Fruit fly (Drosophila melanogaster) whole organism, adult: ENCODE data around the gene CG13065.

Source experiments
- CG11617 ChIP-seq: fragments of 200-800 bp; sonication (Bioruptor generic); optimal IDR thresholded peaks from 2 replicates; lab custom pipeline; 2017; ENCODE audit warnings: mild to moderate bottlenecking, missing biosample characterization, missing genetic modification reagents, missing genetic modification characterization
- CG33017 ChIP-seq: fragments of 200-800 bp; sonication (Bioruptor generic); optimal IDR thresholded peaks from 2 replicates; lab custom pipeline; 2018; ENCODE audit warnings: missing biosample characterization, mild to moderate bottlenecking, missing genetic modification characterization, moderate library complexity
- CG7045 ChIP-seq: fragments of 200-800 bp; sonication (Bioruptor generic); optimal IDR thresholded peaks from 2 replicates; lab custom pipeline; 2017; ENCODE audit warnings: missing biosample characterization, mild to moderate bottlenecking, missing genetic modification characterization
- CG7101 ChIP-seq: fragments of 200-800 bp; sonication (Bioruptor generic); optimal IDR thresholded peaks from 2 replicates; lab custom pipeline; 2018; ENCODE audit warnings: missing biosample characterization, mild to moderate bottlenecking, missing genetic modification characterization, moderate library complexity
- bab1 ChIP-seq: fragments of 200-800 bp; sonication (Bioruptor generic); optimal IDR thresholded peaks from 3 replicates; lab custom pipeline; 2019; ENCODE audit warnings: missing biosample characterization, mild to moderate bottlenecking, missing genetic modification characterization, moderate library complexity
- cic ChIP-seq: fragments of 200-800 bp; sonication (Bioruptor generic); optimal IDR thresholded peaks from 2 replicates; lab custom pipeline; 2017; ENCODE audit warnings: missing biosample characterization, mild to moderate bottlenecking, missing genetic modification characterization, moderate library complexity
- cnc ChIP-seq, 2 experiments: fragments of >200 bp; optimal IDR thresholded peaks; 2 replicates each; lab custom pipeline; 2017
- kay ChIP-seq: fragments of 200-800 bp; sonication (Bioruptor generic); peaks from one replicate; lab custom pipeline; 2016; ENCODE audit warnings: missing biosample characterization, missing genetic modification characterization, borderline replicate concordance
- ovo ChIP-seq: fragments of 200-800 bp; sonication (Bioruptor generic); optimal IDR thresholded peaks from 2 replicates; lab custom pipeline; 2016; ENCODE audit warnings: missing biosample characterization, missing genetic modification characterization
- pad ChIP-seq: fragments of 200-800 bp; sonication (Bioruptor generic); optimal IDR thresholded peaks from 3 replicates; lab custom pipeline; 2017; ENCODE audit warnings: missing biosample characterization, missing genetic modification characterization, mild to moderate bottlenecking, moderate library complexity, missing genetic modification reagents
- tj ChIP-seq: fragments of 200-800 bp; sonication (Bioruptor generic); optimal IDR thresholded peaks from 3 replicates; lab custom pipeline; 2017; ENCODE audit warnings: missing biosample characterization, mild to moderate bottlenecking, missing genetic modification characterization, moderate library complexity
- toe ChIP-seq: fragments of 200-800 bp; sonication (Bioruptor generic); optimal IDR thresholded peaks from 2 replicates; lab custom pipeline; 2016; ENCODE audit warnings: missing biosample characterization, missing genetic modification characterization

dm6 chr3L:16286258-16286657 is 9.0 kb downstream of the CG13065 start:
- no peak for TF ChIP-seq kay (GFP tag; lab: Kevin White, UChicago)
- TF ChIP-seq pad (GFP tag; lab: Kevin White, UChicago), result no peak
- TF ChIP-seq tj, result no peak
- no peak for TF ChIP-seq CG7045 (GFP tag; lab: Kevin White, UChicago)
- TF ChIP-seq bab1 (GFP tag; lab: Kevin White, UChicago), result no peak
- TF ChIP-seq CG33017, result no peak
- no peak for TF ChIP-seq toe (GFP tag; lab: Kevin White, UChicago)
- no peak for TF ChIP-seq CG11617 (GFP tag; lab: Kevin White, UChicago)
- TF ChIP-seq ovo (GFP tag; lab: Kevin White, UChicago), result no peak
- no peak for TF ChIP-seq cnc (optimal IDR thresholded peaks at IDR 0.05; lab: Kevin White, UChicago)
- TF ChIP-seq cic, result no peak
- no peak for TF ChIP-seq CG7101
